Worm (Caenorhabditis elegans): ENCODE results near the gene sri-71.
"Not testable (repeated sequence)": the region's sequence is repeated elsewhere in the genome, so short reads cannot be mapped to it uniquely, and the experiment has no call there.

sri-71 gene

ce11 chrII:2627154-2627799 is at the start of gene sri-71:
sri-71 (plus strand) TSS chrII:2627749.
- TF ChIP-seq nfya-1 (tag; optimal IDR thresholded peaks at IDR 0.05; ENCODE audit: insufficient read depth) (no peak), lsy-12 (tag; optimal IDR thresholded peaks at IDR 0.05) (no peak), ceh-16 (tag; optimal IDR thresholded peaks at IDR 0.05) (no peak), elt-1 (tag; optimal IDR thresholded peaks at IDR 0.05) (no peak), daf-12 (tag; optimal IDR thresholded peaks at IDR 0.05) (no peak), ceh-28 (tag; optimal IDR thresholded peaks at IDR 0.05) (no peak), fkh-2 (tag; optimal IDR thresholded peaks at IDR 0.05) (no peak), tbx-2 (tag; optimal IDR thresholded peaks at IDR 0.05) (no peak), nhr-237 (tag; optimal IDR thresholded peaks at IDR 0.05) (no peak), nhr-11 (tag; optimal IDR thresholded peaks at IDR 0.05) (no peak), mdl-1 (tag; optimal IDR thresholded peaks at IDR 0.05) (no peak), elt-2 (tag; optimal IDR thresholded peaks at IDR 0.05) (no peak), unc-39 (tag; optimal IDR thresholded peaks at IDR 0.05) (no peak), nhr-76 (tag; optimal IDR thresholded peaks at IDR 0.05) (no peak), ZK546.5 (tag; optimal IDR thresholded peaks at IDR 0.05) (no peak), skn-1 (tag; optimal IDR thresholded peaks at IDR 0.05) (no peak), lin-15B (tag; optimal IDR thresholded peaks at IDR 0.05) (no peak)

ce11 chrII:2578216-2578615 is 49.3 kb upstream of the sri-71 start:
- TF ChIP-seq eor-1 (tag; optimal IDR thresholded peaks at IDR 0.05) (no peak), pqm-1 (tag; optimal IDR thresholded peaks at IDR 0.05) (no peak), R02D3.7 (tag; optimal IDR thresholded peaks at IDR 0.05) (no peak), ztf-4 (tag; optimal IDR thresholded peaks at IDR 0.05) (no peak), aly-2 (tag; optimal IDR thresholded peaks at IDR 0.05) (no peak), ztf-11 (tag; optimal IDR thresholded peaks at IDR 0.05) (no peak)

- TF ChIP-seq lin-39 (tag; optimal IDR thresholded peaks at IDR 0.05) (no peak), tbx-2 (tag; optimal IDR thresholded peaks at IDR 0.05) (no peak)
Observed at ce11 chrII:2583044-2583443, 44.5 kb upstream of the sri-71 start, which contains the start of gene sri-74. sri-74 (minus strand) TSS chrII:2583144.

- no peak for TF ChIP-seq lsy-12 (tag; optimal IDR thresholded peaks at IDR 0.05)
- TF ChIP-seq nhr-237 (tag; optimal IDR thresholded peaks at IDR 0.05): no peak
- no peak for TF ChIP-seq ZK546.5 (tag; optimal IDR thresholded peaks at IDR 0.05)
- TF ChIP-seq elt-1 (tag; optimal IDR thresholded peaks at IDR 0.05): no peak
- peak; percentile 13 for TF ChIP-seq elt-2 (tag; optimal IDR thresholded peaks at IDR 0.05)
Observed at ce11 chrII:2585493-2585892, 42.1 kb upstream of the sri-71 start, which contains the start of gene sri-36. sri-36 (minus strand) TSS chrII:2585593.

ce11 chrII:2586861-2587554 is 40.5 kb upstream of the sri-71 start, which contains the start of the genes F33H12.7 and sri-39:
F33H12.7 (minus strand) TSS chrII:2586911.
sri-39 (plus strand) TSS chrII:2587504.
- TF ChIP-seq elt-2 (tag; optimal IDR thresholded peaks at IDR 0.05) (peak; percentile 96), pqm-1 (tag; optimal IDR thresholded peaks at IDR 0.05) (peak; percentile 91), fos-1 (tag; optimal IDR thresholded peaks at IDR 0.05) (peak; percentile 44), ama-1 (optimal IDR thresholded peaks at IDR 0.05) (no peak)

- not testable (repeated sequence) for TF ChIP-seq pqm-1, fos-1, mml-1 (tag; optimal IDR thresholded peaks at IDR 0.05)
Observed at ce11 chrII:2600176-2600575, 27.4 kb upstream of the sri-71 start, which contains the start of gene F33H12.1. F33H12.1 (plus strand) TSS chrII:2600476.

- TF ChIP-seq ama-1 (optimal IDR thresholded peaks at IDR 0.05) (no peak), eor-1 (tag; optimal IDR thresholded peaks at IDR 0.05) (no peak), ceh-9 (tag; optimal IDR thresholded peaks at IDR 0.05) (no peak), mdl-1 (tag; optimal IDR thresholded peaks at IDR 0.05) (no peak), mml-1 (tag; optimal IDR thresholded peaks at IDR 0.05) (no peak), aly-2 (tag; optimal IDR thresholded peaks at IDR 0.05) (no peak), hmg-11 (tag; optimal IDR thresholded peaks at IDR 0.05) (no peak), unc-39 (tag; optimal IDR thresholded peaks at IDR 0.05) (no peak), nhr-23 (tag; optimal IDR thresholded peaks at IDR 0.05) (no peak), ceh-82 (tag; optimal IDR thresholded peaks at IDR 0.05) (no peak), elt-1 (tag; optimal IDR thresholded peaks at IDR 0.05) (no peak), nhr-28 (tag; optimal IDR thresholded peaks at IDR 0.05) (no peak), lin-39 (tag; optimal IDR thresholded peaks at IDR 0.05) (no peak)
Observed at ce11 chrII:2600931-2601330, 26.6 kb upstream of the sri-71 start.

Measured in whole organism, L3 larva.